Fruit fly (Drosophila melanogaster): Measurements from ENCODE around the gene Sps2.
A peak's percentile ranks its signal among the peaks of the same experiment; 100 is the strongest.

The Sps2 gene

dm6 chr2L:10320174-10320775, 22.1 kb upstream of the Sps2 start:
- peak; percentile 23 for TF ChIP-seq noc (tag; optimal IDR thresholded peaks at IDR 0.05)

- no peak for TF ChIP-seq noc (tag; optimal IDR thresholded peaks at IDR 0.05)
Measured at dm6 chr2L:10321036-10321583, 21.3 kb upstream of the Sps2 start.

dm6 chr2L:10321612-10322011, 20.8 kb upstream of the Sps2 start:
- TF ChIP-seq noc (tag; optimal IDR thresholded peaks at IDR 0.05) = peak; percentile 35

dm6 chr2L:10322176-10322575, 20.2 kb upstream of the Sps2 start, which contains the start of gene CG4995:
Gene CG4995 (plus strand): TSS chr2L:10322476.
- no peak for TF ChIP-seq noc (tag; optimal IDR thresholded peaks at IDR 0.05)

- peak; percentile 62 for TF ChIP-seq noc (tag; optimal IDR thresholded peaks at IDR 0.05)
Measured at dm6 chr2L:10322773-10323487, 19.5 kb upstream of the Sps2 start, which contains the start of gene CG5381. Gene CG5381 (minus strand): TSS chr2L:10323102.

dm6 chr2L:10327790-10328189, 14.6 kb upstream of the Sps2 start, which contains the start of gene RnrL:
Gene RnrL (minus strand): TSS chr2L:10327943.
- no peak for TF ChIP-seq noc (tag; optimal IDR thresholded peaks at IDR 0.05)

dm6 chr2L:10331066-10331847, 11.1 kb upstream of the Sps2 start, which contains the start of the genes Schip1 and Cox10:
Gene Schip1 (minus strand): TSS chr2L:10331116.
Gene Cox10 (plus strand): TSS chr2L:10331471.
- no peak for TF ChIP-seq noc (tag; optimal IDR thresholded peaks at IDR 0.05)

- no peak for TF ChIP-seq noc (tag; optimal IDR thresholded peaks at IDR 0.05)
Measured at dm6 chr2L:10333091-10333991, 9.1 kb upstream of the Sps2 start, which contains the start of gene GATAd. Gene GATAd (plus strand): TSS chr2L:10333734.

dm6 chr2L:10334213-10334612, 8.2 kb upstream of the Sps2 start:
- TF ChIP-seq noc (tag; optimal IDR thresholded peaks at IDR 0.05) = no peak

dm6 chr2L:10334854-10335277, 7.5 kb upstream of the Sps2 start:
- TF ChIP-seq noc (tag; optimal IDR thresholded peaks at IDR 0.05) = peak; percentile 89

- no peak for TF ChIP-seq noc (tag; optimal IDR thresholded peaks at IDR 0.05)
Measured at dm6 chr2L:10339212-10339721, 3.1 kb upstream of the Sps2 start, which contains the start of gene SamDC. Gene SamDC (plus strand): TSS chr2L:10339457.

dm6 chr2L:10339841-10340240, 2.6 kb upstream of the Sps2 start:
- no peak for TF ChIP-seq noc (tag; optimal IDR thresholded peaks at IDR 0.05)

dm6 chr2L:10341405-10341804, 989 bp upstream of the Sps2 start, which contains the start of gene CG31715:
Gene CG31715 (plus strand): TSS chr2L:10341616.
- peak; percentile 14 for TF ChIP-seq noc (tag; optimal IDR thresholded peaks at IDR 0.05)

- TF ChIP-seq noc (tag; optimal IDR thresholded peaks at IDR 0.05) = no peak
Measured at dm6 chr2L:10344029-10344606, 1.7 kb downstream of the Sps2 start, which contains the start of gene Frmd5. Gene Frmd5 (plus strand): TSS chr2L:10344442.
